Worm (Caenorhabditis elegans) whole organism, L4 larva: Measurements from ENCODE around the gene ins-13.

Source experiments
- Y5F2A.4 ChIP-seq: fragments of 200-800 bp; sonication (Bioruptor generic); optimal IDR thresholded peaks from 2 replicates; lab custom pipeline; 2018; ENCODE audit warnings: mild to moderate bottlenecking, missing genetic modification characterization, missing compliant biosample characterization
- aly-2 ChIP-seq: sonication (generic microtip); optimal IDR thresholded peaks from 2 replicates; lab custom pipeline; 2018; ENCODE audit warnings: missing biosample characterization, missing genetic modification characterization
- ceh-28 ChIP-seq: fragments of 150-350 bp; optimal IDR thresholded peaks from 2 replicates; lab custom pipeline; 2014; ENCODE audit warnings: missing biosample characterization, missing genetic modification reagents, missing genetic modification characterization
- lin-13 ChIP-seq: fragments of 150-350 bp; optimal IDR thresholded peaks from 2 replicates; lab custom pipeline; 2014; ENCODE audit warnings: missing biosample characterization, missing genetic modification reagents, missing genetic modification characterization
- mes-2 ChIP-seq: sonication (generic microtip); optimal IDR thresholded peaks from 2 replicates; lab custom pipeline; 2016; ENCODE audit warnings: missing genotype, mild to moderate bottlenecking, missing genetic modification characterization, missing compliant biosample characterization; ENCODE audit not compliant: poor library complexity, severe bottlenecking
- nhr-10 ChIP-seq: fragments of 150-350 bp; optimal IDR thresholded peaks from 2 replicates; lab custom pipeline; 2014; ENCODE audit warnings: missing biosample characterization, missing genetic modification characterization
- nhr-28 ChIP-seq: fragments of 150-350 bp; optimal IDR thresholded peaks from 2 replicates; lab custom pipeline; 2014; ENCODE audit warnings: missing biosample characterization, missing genetic modification characterization
- nhr-6 ChIP-seq: fragments of 150-350 bp; optimal IDR thresholded peaks from 2 replicates; lab custom pipeline; 2014; ENCODE audit warnings: missing biosample characterization, missing genetic modification characterization
- tra-1 ChIP-seq: fragments of 200-800 bp; sonication (Bioruptor generic); IDR thresholded peaks from 2 replicates; pipeline ENCODE4 v1.3.6; 2022; ENCODE audit warnings: missing genetic modification reagents, missing genetic modification characterization, missing compliant biosample characterization
- zag-1 ChIP-seq: fragments of 150-350 bp; optimal IDR thresholded peaks from 2 replicates; lab custom pipeline; 2014; ENCODE audit warnings: missing biosample characterization, missing genetic modification characterization
- ztf-11 ChIP-seq: fragments of 150-350 bp; optimal IDR thresholded peaks from 2 replicates; lab custom pipeline; 2014; ENCODE audit warnings: missing biosample characterization, missing genetic modification characterization

DNA sequence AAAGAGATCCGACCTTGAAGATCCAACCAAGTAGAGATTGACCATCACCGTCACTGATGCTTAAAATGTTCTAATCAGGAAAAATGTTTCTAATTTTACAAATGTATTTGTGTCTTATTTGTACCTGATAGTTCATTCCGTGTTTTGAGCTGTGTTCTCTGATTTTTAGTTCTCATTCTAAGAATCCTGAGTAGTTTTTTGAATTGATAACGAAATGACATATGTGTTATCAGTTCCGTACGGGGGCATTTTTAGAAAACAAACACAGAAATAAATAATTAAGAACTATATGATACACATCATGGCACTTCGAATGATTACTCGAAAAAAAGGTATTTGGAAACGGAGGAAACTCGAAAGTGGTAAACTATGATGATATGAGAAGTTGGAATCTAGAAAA is 10.9 kb upstream of the ins-13 start:
- no peak for TF ChIP-seq aly-2
- no peak for TF ChIP-seq mes-2 (tag; lab: Kevin White, UChicago)
- no peak for TF ChIP-seq nhr-10 (tag; lab: Kevin White, UChicago)
- TF ChIP-seq nhr-28: no peak
- TF ChIP-seq Y5F2A.4 (GFP tag; lab: Kevin White, UChicago): no peak
- TF ChIP-seq ztf-11 (tag; lab: Kevin White, UChicago): no peak
- TF ChIP-seq tra-1 (GFP tag; lab: Robert Waterston, UW): no peak
- no peak for TF ChIP-seq nhr-6 (tag; lab: Kevin White, UChicago)
- no peak for TF ChIP-seq zag-1 (tag; lab: Kevin White, UChicago)
- TF ChIP-seq lin-13 (GFP tag; lab: Kevin White, UChicago): no peak
- no peak for TF ChIP-seq ceh-28 (tag; lab: Kevin White, UChicago)
